Worm (Caenorhabditis elegans): ENCODE results near the gene lin-49.
A peak's percentile ranks its signal among the peaks of the same experiment; 100 is the strongest.

The lin-49 gene

DNA sequence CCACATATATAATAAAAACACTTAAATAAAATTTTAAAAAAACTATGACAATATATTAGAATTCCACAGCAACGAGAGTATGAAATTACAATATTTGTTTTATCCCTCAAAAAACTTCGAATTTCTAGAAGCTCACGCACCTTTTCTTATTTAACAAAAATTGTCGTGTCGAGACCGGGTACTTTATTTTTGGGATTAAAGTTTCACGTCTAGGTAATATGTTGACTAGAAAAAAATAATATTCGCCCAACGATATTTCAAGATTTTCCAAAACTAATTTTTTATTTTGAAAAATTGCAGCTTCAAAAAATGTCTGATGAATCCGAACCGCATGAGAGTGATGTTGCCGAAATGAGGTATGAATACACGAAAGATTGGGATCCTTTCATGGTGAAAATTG lies 23.9 kb downstream of the lin-49 start, which contains the start of gene C49C8.3:
Gene C49C8.3 (plus strand): TSS at position 301 of the 400 bp plus-strand sequence.
- TF ChIP-seq ztf-4 (tag; optimal IDR thresholded peaks at IDR 0.05) (no peak), nhr-23 (tag; optimal IDR thresholded peaks at IDR 0.05) (no peak), ama-1 (optimal IDR thresholded peaks at IDR 0.05) (no peak), Y55F3AM.14 (GFP tag; optimal IDR thresholded peaks at IDR 0.05) (no peak), mab-5 (tag; optimal IDR thresholded peaks at IDR 0.05) (no peak), egl-27 (tag; optimal IDR thresholded peaks at IDR 0.05) (no peak), elt-1 (tag; optimal IDR thresholded peaks at IDR 0.05) (no peak), nhr-11 (tag; optimal IDR thresholded peaks at IDR 0.05) (no peak), lsy-2 (tag; optimal IDR thresholded peaks at IDR 0.05) (no peak), nhr-129 (tag; optimal IDR thresholded peaks at IDR 0.05) (no peak), ceh-82 (tag; optimal IDR thresholded peaks at IDR 0.05) (no peak), snpc-4 (tag; optimal IDR thresholded peaks at IDR 0.05) (no peak), F13H6.1 (tag; optimal IDR thresholded peaks at IDR 0.05) (no peak), zag-1 (tag; optimal IDR thresholded peaks at IDR 0.05) (no peak), elt-3 (tag; optimal IDR thresholded peaks at IDR 0.05) (no peak), gmeb-1 (tag; optimal IDR thresholded peaks at IDR 0.05) (no peak), fos-1 (tag; optimal IDR thresholded peaks at IDR 0.05) (no peak)

- TF ChIP-seq fos-1 (tag; optimal IDR thresholded peaks at IDR 0.05) (no peak), mdl-1 (tag; optimal IDR thresholded peaks at IDR 0.05) (no peak), mbf-1 (tag; optimal IDR thresholded peaks at IDR 0.05) (no peak), mab-5 (tag; optimal IDR thresholded peaks at IDR 0.05) (no peak), aly-2 (tag; optimal IDR thresholded peaks at IDR 0.05) (no peak), blmp-1 (tag; optimal IDR thresholded peaks at IDR 0.05; ENCODE audit: insufficient read depth) (no peak), nhr-237 (tag; optimal IDR thresholded peaks at IDR 0.05) (no peak), zag-1 (tag; optimal IDR thresholded peaks at IDR 0.05) (no peak), nhr-11 (tag; optimal IDR thresholded peaks at IDR 0.05) (no peak)
Measured at ce11 chrIV:8648502-8648901, 28.0 kb downstream of the lin-49 start, which contains the start of gene cyp-33E1. cyp-33E1 (minus strand) TSS chrIV:8648602.

DNA sequence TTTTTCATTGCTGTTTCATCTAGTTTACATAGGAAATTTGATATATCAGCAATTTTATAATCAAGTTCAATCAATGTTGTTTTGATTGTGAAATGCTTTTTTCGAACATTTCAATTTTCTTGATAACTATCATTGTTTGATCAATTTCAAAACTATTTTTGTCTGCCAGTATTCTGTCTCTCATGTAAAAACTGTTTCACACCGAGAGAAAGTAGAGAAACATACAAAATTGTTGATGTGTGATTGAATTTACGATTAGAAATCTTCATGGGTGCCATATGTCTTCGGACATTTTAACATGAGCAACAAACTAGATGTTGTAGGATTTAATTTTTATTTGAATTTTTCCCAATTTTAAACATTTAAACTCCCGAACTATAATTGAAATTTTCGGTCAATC lies 30.2 kb downstream of the lin-49 start, which contains the start of gene C49C8.2:
Gene C49C8.2 (plus strand): TSS at position 393 of the 400 bp plus-strand sequence.
- TF ChIP-seq skn-1 (tag; optimal IDR thresholded peaks at IDR 0.05) (peak; percentile 57), nhr-77 (tag; optimal IDR thresholded peaks at IDR 0.05) (no peak), fos-1 (tag; optimal IDR thresholded peaks at IDR 0.05) (peak; percentile 55), crh-2 (tag; optimal IDR thresholded peaks at IDR 0.05) (peak; percentile 20), Y55F3AM.14 (GFP tag; optimal IDR thresholded peaks at IDR 0.05) (no peak), elt-1 (tag; optimal IDR thresholded peaks at IDR 0.05) (no peak), aly-2 (tag; optimal IDR thresholded peaks at IDR 0.05) (no peak), mbf-1 (tag; optimal IDR thresholded peaks at IDR 0.05) (no peak), nhr-237 (tag; optimal IDR thresholded peaks at IDR 0.05) (no peak), zag-1 (tag; optimal IDR thresholded peaks at IDR 0.05) (no peak), F13H6.1 (tag; optimal IDR thresholded peaks at IDR 0.05) (no peak), nhr-21 (tag; optimal IDR thresholded peaks at IDR 0.05) (no peak), C34F6.9 (tag; optimal IDR thresholded peaks at IDR 0.05) (peak; percentile 20), alr-1 (tag; optimal IDR thresholded peaks at IDR 0.05) (no peak), dmd-4 (tag; optimal IDR thresholded peaks at IDR 0.05) (no peak), sma-9 (GFP tag; optimal IDR thresholded peaks at IDR 0.05) (no peak), sma-9 (tag; optimal IDR thresholded peaks at IDR 0.05) (no peak), mdl-1 (tag; optimal IDR thresholded peaks at IDR 0.05) (no peak), gmeb-1 (tag; optimal IDR thresholded peaks at IDR 0.05) (peak; percentile 17), ceh-82 (tag; optimal IDR thresholded peaks at IDR 0.05) (no peak)

- no peak for TF ChIP-seq unc-62 (GFP tag; optimal IDR thresholded peaks at IDR 0.05)
- no peak for TF ChIP-seq sma-3 (GFP tag; optimal IDR thresholded peaks at IDR 0.05)
- TF ChIP-seq nhr-25 (tag; optimal IDR thresholded peaks at IDR 0.05) = no peak
- no peak for TF ChIP-seq alr-1 (tag; optimal IDR thresholded peaks at IDR 0.05)
- TF ChIP-seq nhr-129 (tag; optimal IDR thresholded peaks at IDR 0.05) = no peak
- TF ChIP-seq lin-13 (GFP tag; optimal IDR thresholded peaks at IDR 0.05) = no peak
- TF ChIP-seq mab-5 (tag; optimal IDR thresholded peaks at IDR 0.05) = no peak
- TF ChIP-seq F13H6.1 (tag; optimal IDR thresholded peaks at IDR 0.05) = no peak
- TF ChIP-seq elt-3 (tag; optimal IDR thresholded peaks at IDR 0.05) = no peak
Measured at ce11 chrIV:8651835-8652234, 31.4 kb downstream of the lin-49 start, which contains the start of gene C49C8.8. C49C8.8 (plus strand) TSS chrIV:8652135.

ce11 chrIV:8653592-8653991 lies 33.1 kb downstream of the lin-49 start, which contains the start of gene C49C8.5:
C49C8.5 (minus strand) TSS chrIV:8653664.
- TF ChIP-seq ceh-16 (tag; optimal IDR thresholded peaks at IDR 0.05) (no peak), zag-1 (tag; optimal IDR thresholded peaks at IDR 0.05) (no peak), nhr-6 (tag; optimal IDR thresholded peaks at IDR 0.05) (no peak), lsy-2 (tag; optimal IDR thresholded peaks at IDR 0.05) (no peak), fos-1 (tag; optimal IDR thresholded peaks at IDR 0.05) (peak; percentile 42)

Measured in whole organism, L2 larva.